Fruit fly (Drosophila melanogaster) whole organism, embryonic: ENCODE data around the gene CG5969.

Source experiments
- Bgb ChIP-seq: fragments of 200-800 bp; sonication (Bioruptor generic); IDR thresholded peaks from 2 replicates; pipeline ENCODE4 v1.3.6; 2022; ENCODE audit warnings: missing biosample characterization, missing genetic modification characterization; ENCODE audit not compliant: partially characterized antibody
- Blimp-1 ChIP-seq: fragments of 200-800 bp; sonication (Bioruptor generic); optimal IDR thresholded peaks from 3 replicates; lab custom pipeline; 2018; ENCODE audit warnings: missing biosample characterization, missing genetic modification characterization, mild to moderate bottlenecking, moderate library complexity, missing genetic modification reagents
- CG1024 ChIP-seq: fragments of 200-800 bp; sonication (Bioruptor generic); IDR thresholded peaks from 2 replicates; pipeline ENCODE4 v1.3.6; 2022; ENCODE audit warnings: missing biosample characterization, missing genetic modification characterization
- CG10979 ChIP-seq: fragments of 200-800 bp; sonication (Bioruptor generic); optimal IDR thresholded peaks from 2 replicates; lab custom pipeline; 2018; ENCODE audit warnings: missing biosample characterization, mild to moderate bottlenecking, missing genetic modification characterization, moderate library complexity
- CG11093 ChIP-seq: fragments of 200-800 bp; sonication (Bioruptor generic); IDR thresholded peaks from 3 replicates; pipeline ENCODE4 v1.3.6; 2022; ENCODE audit warnings: missing biosample characterization, missing genetic modification characterization
- CG1233 ChIP-seq: fragments of 200-800 bp; sonication (Bioruptor generic); optimal IDR thresholded peaks from 4 replicates; lab custom pipeline; 2018; ENCODE audit warnings: missing biosample characterization, mild to moderate bottlenecking, missing genetic modification characterization
- CG15479 ChIP-seq: fragments of 200-800 bp; sonication (Bioruptor generic); optimal IDR thresholded peaks from 3 replicates; lab custom pipeline; 2019; ENCODE audit warnings: missing biosample characterization, mild to moderate bottlenecking, missing genetic modification characterization, moderate library complexity
- CG17802 ChIP-seq: fragments of 200-800 bp; sonication (Bioruptor generic); optimal IDR thresholded peaks from 2 replicates; lab custom pipeline; 2018; ENCODE audit warnings: missing biosample characterization, mild to moderate bottlenecking, missing genetic modification characterization, moderate library complexity
- CG2116 ChIP-seq: fragments of 200-800 bp; sonication (Bioruptor generic); optimal IDR thresholded peaks from 3 replicates; lab custom pipeline; 2018; ENCODE audit warnings: missing biosample characterization, mild to moderate bottlenecking, missing genetic modification characterization
- CG2129 ChIP-seq: fragments of 200-800 bp; sonication (Bioruptor generic); IDR thresholded peaks from 2 replicates; pipeline ENCODE4 v1.3.6; 2022; ENCODE audit warnings: missing biosample characterization, missing genetic modification characterization; ENCODE audit not compliant: partially characterized antibody
- CG2875 ChIP-seq: fragments of 200-800 bp; sonication (Bioruptor generic); optimal IDR thresholded peaks from 2 replicates; lab custom pipeline; 2017; ENCODE audit warnings: missing biosample characterization, mild to moderate bottlenecking, missing genetic modification characterization, missing genetic modification reagents
- CG30431 ChIP-seq: fragments of 200-800 bp; sonication (Bioruptor generic); optimal IDR thresholded peaks from 2 replicates; lab custom pipeline; 2017; ENCODE audit warnings: missing biosample characterization, missing genetic modification characterization
- CG31441 ChIP-seq: fragments of 200-800 bp; sonication (Bioruptor generic); IDR thresholded peaks from 2 replicates; pipeline ENCODE4 v1.3.6; 2022; ENCODE audit warnings: missing biosample characterization, missing genetic modification characterization
- CG33557 ChIP-seq: fragments of 200-800 bp; sonication (Bioruptor generic); optimal IDR thresholded peaks from 2 replicates; lab custom pipeline; 2019; ENCODE audit warnings: missing biosample characterization, mild to moderate bottlenecking, missing genetic modification characterization, moderate library complexity
- CG34376 ChIP-seq: fragments of 200-800 bp; sonication (Bioruptor generic); optimal IDR thresholded peaks from 2 replicates; lab custom pipeline; 2018; ENCODE audit warnings: missing biosample characterization, mild to moderate bottlenecking, missing genetic modification characterization
- CG4328 ChIP-seq: fragments of 200-800 bp; sonication (Bioruptor generic); optimal IDR thresholded peaks from 3 replicates; lab custom pipeline; 2017; ENCODE audit warnings: missing biosample characterization, missing genetic modification reagents, missing genetic modification characterization
- CG4424 ChIP-seq: fragments of 200-800 bp; sonication (Bioruptor generic); optimal IDR thresholded peaks from 3 replicates; lab custom pipeline; 2016; ENCODE audit warnings: missing biosample characterization, missing genetic modification characterization
- CG4730 ChIP-seq: fragments of 200-800 bp; sonication (Bioruptor generic); IDR thresholded peaks from 2 replicates; pipeline ENCODE4 v1.3.6; 2022; ENCODE audit warnings: missing biosample characterization, missing genetic modification characterization
- CG6683 ChIP-seq: fragments of 200-800 bp; sonication (Bioruptor generic); optimal IDR thresholded peaks from 2 replicates; lab custom pipeline; 2017; ENCODE audit warnings: missing biosample characterization, mild to moderate bottlenecking, missing genetic modification characterization, missing genetic modification reagents
- CG7556 ChIP-seq: fragments of 200-800 bp; sonication (Bioruptor generic); optimal IDR thresholded peaks from 2 replicates; lab custom pipeline; 2017; ENCODE audit warnings: missing biosample characterization, mild to moderate bottlenecking, missing genetic modification characterization
- CG9215 ChIP-seq: fragments of 200-800 bp; sonication (Bioruptor generic); IDR thresholded peaks from 2 replicates; pipeline ENCODE4 v1.3.6; 2022; ENCODE audit warnings: missing biosample characterization, missing genetic modification characterization
- Camta ChIP-seq: fragments of 200-800 bp; sonication (Bioruptor generic); optimal IDR thresholded peaks from 2 replicates; lab custom pipeline; 2016; ENCODE audit warnings: missing biosample characterization, missing genetic modification characterization
- Dad ChIP-seq: fragments of 200-800 bp; sonication (Bioruptor generic); optimal IDR thresholded peaks from 3 replicates; lab custom pipeline; 2016; ENCODE audit warnings: missing biosample characterization, missing genetic modification characterization
- Ets97D ChIP-seq: fragments of 200-800 bp; sonication (Bioruptor generic); optimal IDR thresholded peaks from 3 replicates; lab custom pipeline; 2016; ENCODE audit warnings: missing biosample characterization, missing genetic modification characterization
- Gsc ChIP-seq: fragments of 200-800 bp; sonication (Bioruptor generic); IDR thresholded peaks from 2 replicates; pipeline ENCODE4 v1.3.6; 2022; ENCODE audit warnings: missing biosample characterization, missing genetic modification characterization
- Gug ChIP-seq: fragments of 200-800 bp; sonication (Bioruptor generic); IDR thresholded peaks from 4 replicates; pipeline ENCODE4 v1.3.6; 2022; ENCODE audit warnings: missing biosample characterization, missing genetic modification characterization
- HLH4C ChIP-seq: fragments of 200-800 bp; sonication (Bioruptor generic); IDR thresholded peaks from 3 replicates; pipeline ENCODE4 v1.3.6; 2022; ENCODE audit warnings: missing biosample characterization, missing genetic modification characterization; ENCODE audit not compliant: partially characterized antibody
- Oli ChIP-seq: fragments of 200-800 bp; sonication (Bioruptor generic); optimal IDR thresholded peaks from 2 replicates; lab custom pipeline; 2018; ENCODE audit warnings: missing biosample characterization, mild to moderate bottlenecking, missing genetic modification characterization, moderate library complexity
- Taf1 ChIP-seq: fragments of 200-800 bp; sonication (Bioruptor generic); IDR thresholded peaks from 2 replicates; pipeline ENCODE4 v1.3.6; 2022; ENCODE audit warnings: missing biosample characterization, missing genetic modification characterization
- bbx ChIP-seq: fragments of 200-800 bp; sonication (Bioruptor generic); IDR thresholded peaks from 2 replicates; pipeline ENCODE4 v1.3.6; 2022; ENCODE audit warnings: missing biosample characterization, missing genetic modification characterization; ENCODE audit not compliant: partially characterized antibody
- dpn ChIP-seq, 2 experiments: fragments of 200-800 bp; sonication (Bioruptor generic); optimal IDR thresholded peaks; 3 replicates each; lab custom pipeline; 2016; ENCODE audit warnings: missing biosample characterization in 2 of 2, missing genetic modification characterization in 2 of 2
- her ChIP-seq: fragments of 200-800 bp; sonication (Bioruptor generic); optimal IDR thresholded peaks from 2 replicates; lab custom pipeline; 2016; ENCODE audit warnings: missing biosample characterization, missing genetic modification characterization
- kah ChIP-seq: fragments of 200-800 bp; sonication (Bioruptor generic); optimal IDR thresholded peaks from 2 replicates; lab custom pipeline; 2018; ENCODE audit warnings: missing biosample characterization, mild to moderate bottlenecking, missing genetic modification characterization
- knrl ChIP-seq: fragments of 200-800 bp; sonication (Bioruptor generic); IDR thresholded peaks from 3 replicates; pipeline ENCODE4 v1.3.6; 2022; ENCODE audit warnings: missing biosample characterization, missing genetic modification characterization; ENCODE audit not compliant: partially characterized antibody
- nau ChIP-seq: fragments of 200-800 bp; sonication (Bioruptor generic); optimal IDR thresholded peaks from 3 replicates; lab custom pipeline; 2017; ENCODE audit warnings: missing biosample characterization, mild to moderate bottlenecking, missing genetic modification characterization, missing genetic modification reagents
- nerfin-1 ChIP-seq: fragments of 200-800 bp; sonication (Bioruptor generic); optimal IDR thresholded peaks from 3 replicates; lab custom pipeline; 2019; ENCODE audit warnings: missing biosample characterization, mild to moderate bottlenecking, missing genetic modification characterization, moderate library complexity
- org-1 ChIP-seq: fragments of 200-800 bp; sonication (Bioruptor generic); optimal IDR thresholded peaks from 2 replicates; lab custom pipeline; 2017; ENCODE audit warnings: missing biosample characterization, missing genetic modification characterization
- pho ChIP-seq: fragments of 200-800 bp; sonication (Bioruptor generic); optimal IDR thresholded peaks from 2 replicates; lab custom pipeline; 2016; ENCODE audit warnings: missing biosample characterization, missing genetic modification characterization
- sc ChIP-seq, 3 experiments: fragments of >200 bp in 2 of 3; fragments of 200-800 bp in 1 of 3; sonication (Bioruptor generic) in 1 of 3; optimal IDR thresholded peaks; 2 replicates in 2 of 3; 3 replicates in 1 of 3; lab custom pipeline; 2017; ENCODE audit warnings: mild to moderate bottlenecking in 1 of 3, missing biosample characterization in 1 of 3, missing genetic modification characterization in 1 of 3, missing genetic modification reagents in 1 of 3
- so ChIP-seq: fragments of 200-800 bp; sonication (Bioruptor generic); IDR thresholded peaks from 3 replicates; pipeline ENCODE4 v1.3.6; 2022; ENCODE audit warnings: missing biosample characterization, missing genetic modification characterization
- tio ChIP-seq: fragments of 200-800 bp; sonication (Bioruptor generic); optimal IDR thresholded peaks from 2 replicates; lab custom pipeline; 2017; ENCODE audit warnings: missing biosample characterization, missing genetic modification characterization, inconsistent platforms
- tna ChIP-seq: fragments of 200-800 bp; sonication (Bioruptor generic); IDR thresholded peaks from 2 replicates; pipeline ENCODE4 v1.3.6; 2022; ENCODE audit warnings: missing biosample characterization, missing genetic modification characterization; ENCODE audit not compliant: partially characterized antibody
- trem ChIP-seq: fragments of 200-800 bp; optimal IDR thresholded peaks from 3 replicates; lab custom pipeline; 2019; ENCODE audit warnings: missing biosample characterization, mild to moderate bottlenecking, missing genetic modification characterization, moderate library complexity
- trh ChIP-seq: fragments of 200-800 bp; sonication (Bioruptor generic); optimal IDR thresholded peaks from 2 replicates; lab custom pipeline; 2016; ENCODE audit warnings: missing biosample characterization, missing genetic modification characterization
- tup ChIP-seq: fragments of 200-800 bp; sonication (Bioruptor generic); optimal IDR thresholded peaks from 2 replicates; lab custom pipeline; 2016; ENCODE audit warnings: missing biosample characterization, mild to moderate bottlenecking, missing genetic modification characterization, moderate library complexity
- vvl ChIP-seq: fragments of 200-800 bp; sonication (Bioruptor generic); IDR thresholded peaks from 2 replicates; pipeline ENCODE4 v1.3.6; 2022; ENCODE audit warnings: missing biosample characterization, missing genetic modification characterization
- zf30C ChIP-seq: fragments of 200-800 bp; sonication (Bioruptor generic); optimal IDR thresholded peaks from 3 replicates; lab custom pipeline; 2018; ENCODE audit warnings: missing biosample characterization, mild to moderate bottlenecking, missing genetic modification characterization

Gene CG5969

dm6 chr3L:20493417-20494261 lies 20.1 kb downstream of the CG5969 start (continued):
- TF ChIP-seq CG30431 (GFP tag; lab: Kevin White, UChicago), result no peak
- TF ChIP-seq nau (GFP tag; lab: Kevin White, UChicago), result peak; percentile 53
- no peak for TF ChIP-seq kah
- peak; percentile 53 for TF ChIP-seq tio (GFP tag; lab: Kevin White, UChicago)
- TF ChIP-seq so (GFP tag; lab: Robert Waterston, UW), result peak; percentile 73; the same call in 2 of the 3 replicates
- TF ChIP-seq CG11093, result peak; percentile 32; the same call in 1 of the 3 replicates
- TF ChIP-seq trh, result peak; percentile 25
- peak; percentile 9 for TF ChIP-seq Ets97D (GFP tag; lab: Kevin White, UChicago)
- TF ChIP-seq vvl (GFP tag; lab: Robert Waterston, UW), result peak; percentile 90
- TF ChIP-seq Gug (GFP tag; lab: Robert Waterston, UW), result no peak
- no peak for TF ChIP-seq CG4328 (GFP tag; lab: Kevin White, UChicago)
- TF ChIP-seq CG10979 (tag; lab: Kevin White, UChicago), result peak; percentile 23
- TF ChIP-seq CG1233 (GFP tag; lab: Kevin White, UChicago), result peak; percentile 37
- no peak for TF ChIP-seq zf30C (GFP tag; lab: Kevin White, UChicago)
- peak; percentile 43 for TF ChIP-seq Camta
- no peak for TF ChIP-seq tup (GFP tag; lab: Kevin White, UChicago)
- peak; percentile 77; the same call in 1 of the 2 replicates for TF ChIP-seq CG4730
- TF ChIP-seq CG9215 (GFP tag; lab: Robert Waterston, UW), result peak; percentile 49
- no peak for TF ChIP-seq CG2129
- peak; percentile 51 for TF ChIP-seq pho (GFP tag; lab: Kevin White, UChicago)
- TF ChIP-seq CG7556, result peak; percentile 82
- no peak for TF ChIP-seq sc (optimal IDR thresholded peaks at IDR 0.05; lab: Kevin White, UChicago)
- no peak for TF ChIP-seq sc (GFP tag; optimal IDR thresholded peaks at IDR 0.05; lab: Kevin White, UChicago)
- TF ChIP-seq HLH4C (GFP tag; lab: Robert Waterston, UW), result no peak
- TF ChIP-seq CG6683 (GFP tag; lab: Kevin White, UChicago), result peak; percentile 37
- peak; percentile 30 for TF ChIP-seq CG33557
- TF ChIP-seq nerfin-1 (tag; lab: Kevin White, UChicago), result peak; percentile 15
- peak; percentile 10 for TF ChIP-seq CG34376
- TF ChIP-seq her (GFP tag; lab: Kevin White, UChicago), result peak; percentile 32
- no peak for TF ChIP-seq bbx (GFP tag; lab: Robert Waterston, UW)
- TF ChIP-seq Gsc (GFP tag; lab: Robert Waterston, UW), result no peak
- TF ChIP-seq CG4424 (GFP tag; lab: Kevin White, UChicago), result peak; percentile 39
- no peak for TF ChIP-seq knrl (GFP tag; lab: Robert Waterston, UW)
- TF ChIP-seq Oli (tag; lab: Kevin White, UChicago), result peak; percentile 78
- TF ChIP-seq Bgb (GFP tag; lab: Robert Waterston, UW), result no peak
- TF ChIP-seq CG15479 (GFP tag; lab: Kevin White, UChicago), result peak; percentile 69
- TF ChIP-seq dpn (GFP tag; optimal IDR thresholded peaks at IDR 0.05; lab: Kevin White, UChicago), result peak; percentile 2 to 58
- TF ChIP-seq CG17802 (tag; lab: Kevin White, UChicago), result no peak
- TF ChIP-seq CG31441 (GFP tag; lab: Robert Waterston, UW), result peak; percentile 67; the same call in 1 of the 2 replicates
- no peak for TF ChIP-seq CG2875 (GFP tag; lab: Kevin White, UChicago)
- TF ChIP-seq Taf1 (GFP tag; lab: Robert Waterston, UW), result peak; percentile 56; the same call in 1 of the 2 replicates
- peak; percentile 42 for TF ChIP-seq Blimp-1 (GFP tag; lab: Kevin White, UChicago)
- peak; percentile 21 for TF ChIP-seq Dad (GFP tag; lab: Kevin White, UChicago)
- no peak for TF ChIP-seq tna (GFP tag; lab: Robert Waterston, UW)
- TF ChIP-seq org-1 (GFP tag; lab: Kevin White, UChicago), result peak; percentile 58
- no peak for TF ChIP-seq CG1024 (GFP tag; lab: Robert Waterston, UW)
- TF ChIP-seq trem (tag; lab: Kevin White, UChicago), result peak; percentile 9
- TF ChIP-seq CG2116 (GFP tag; lab: Kevin White, UChicago), result peak; percentile 15
